Fruit fly (Drosophila melanogaster) whole organism, prepupa: ENCODE results near the gene Lsp1alpha.
A peak's percentile ranks its signal among the peaks of the same experiment; 100 is the strongest.

Experiments
- Blimp-1 ChIP-seq: fragments of 200-800 bp; sonication (Bioruptor generic); optimal IDR thresholded peaks from 3 replicates; lab custom pipeline; 2017; ENCODE audit warnings: missing biosample characterization, missing genetic modification characterization, mild to moderate bottlenecking, moderate library complexity, missing genetic modification reagents
- CG10631 ChIP-seq: fragments of 200-800 bp; sonication (Bioruptor generic); optimal IDR thresholded peaks from 2 replicates; lab custom pipeline; 2016; ENCODE audit warnings: missing biosample characterization, missing genetic modification characterization
- CG10669 ChIP-seq: fragments of 200-800 bp; sonication (Bioruptor generic); optimal IDR thresholded peaks from 3 replicates; lab custom pipeline; 2018; ENCODE audit warnings: missing biosample characterization, mild to moderate bottlenecking, missing genetic modification characterization, moderate library complexity
- CG11294 ChIP-seq: fragments of 200-800 bp; sonication (Bioruptor generic); IDR thresholded peaks from 2 replicates; pipeline ENCODE4 v1.3.6; 2022; ENCODE audit warnings: missing biosample characterization, missing genetic modification characterization
- CG11902 ChIP-seq: fragments of 200-800 bp; sonication (Bioruptor generic); optimal IDR thresholded peaks from 3 replicates; lab custom pipeline; 2016; ENCODE audit warnings: missing biosample characterization, missing genetic modification characterization
- CG15336 ChIP-seq: fragments of 200-800 bp; sonication (Bioruptor generic); IDR thresholded peaks from 2 replicates; pipeline ENCODE4 v1.3.6; 2022; ENCODE audit warnings: missing biosample characterization, missing genetic modification characterization
- CG3032 ChIP-seq: fragments of 200-800 bp; optimal IDR thresholded peaks from 2 replicates; lab custom pipeline; 2019; ENCODE audit warnings: missing biosample characterization, mild to moderate bottlenecking, missing genetic modification characterization, moderate library complexity
- CG32006 ChIP-seq: fragments of 200-800 bp; sonication (Bioruptor generic); optimal IDR thresholded peaks from 3 replicates; lab custom pipeline; 2017; ENCODE audit warnings: missing biosample characterization, mild to moderate bottlenecking, missing genetic modification characterization
- CG34406 ChIP-seq: fragments of 200-800 bp; sonication (Bioruptor generic); optimal IDR thresholded peaks from 3 replicates; lab custom pipeline; 2016; ENCODE audit warnings: missing biosample characterization, missing genetic modification characterization
- CG3919 ChIP-seq: fragments of 200-800 bp; sonication (Bioruptor generic); optimal IDR thresholded peaks from 3 replicates; lab custom pipeline; 2016; ENCODE audit warnings: missing biosample characterization, missing genetic modification characterization
- CG4318 ChIP-seq: fragments of 200-800 bp; sonication (Bioruptor generic); optimal IDR thresholded peaks from 3 replicates; lab custom pipeline; 2017; ENCODE audit warnings: missing biosample characterization, mild to moderate bottlenecking, missing genetic modification characterization
- CG6163 ChIP-seq: fragments of 200-800 bp; sonication (Bioruptor generic); IDR thresholded peaks from 3 replicates; pipeline ENCODE4 v1.3.6; 2022; ENCODE audit warnings: missing biosample characterization, missing genetic modification characterization
- CG6276 ChIP-seq: fragments of 200-800 bp; sonication (Bioruptor generic); optimal IDR thresholded peaks from 2 replicates; lab custom pipeline; 2017; ENCODE audit warnings: missing biosample characterization, mild to moderate bottlenecking, missing genetic modification characterization
- CG6808 ChIP-seq: fragments of 200-800 bp; sonication (Bioruptor generic); optimal IDR thresholded peaks from 3 replicates; lab custom pipeline; 2017; ENCODE audit warnings: missing biosample characterization, missing genetic modification characterization, mild to moderate bottlenecking, moderate library complexity, missing genetic modification reagents
- CG6854 ChIP-seq: fragments of 200-800 bp; sonication (Bioruptor generic); optimal IDR thresholded peaks from 2 replicates; lab custom pipeline; 2017; ENCODE audit warnings: missing biosample characterization, mild to moderate bottlenecking, missing genetic modification characterization
- CG8119 ChIP-seq: fragments of 200-800 bp; sonication (Bioruptor generic); IDR thresholded peaks from 3 replicates; pipeline ENCODE4 v1.3.6; 2022; ENCODE audit warnings: missing biosample characterization, missing genetic modification characterization
- CG8319 ChIP-seq: fragments of 200-800 bp; sonication (Bioruptor generic); optimal IDR thresholded peaks from 3 replicates; lab custom pipeline; 2016; ENCODE audit warnings: missing biosample characterization, missing genetic modification characterization
- CG8632 ChIP-seq: fragments of 200-800 bp; sonication (Bioruptor generic); optimal IDR thresholded peaks from 3 replicates; lab custom pipeline; 2016; ENCODE audit warnings: missing biosample characterization, missing genetic modification characterization
- Eip75B ChIP-seq: fragments of 200-800 bp; sonication (Bioruptor generic); optimal IDR thresholded peaks from 3 replicates; lab custom pipeline; 2016; ENCODE audit warnings: missing biosample characterization, missing genetic modification characterization
- Eip78C ChIP-seq: fragments of 200-800 bp; sonication (Bioruptor generic); peaks from one replicate; lab custom pipeline; 2016; ENCODE audit warnings: missing biosample characterization, missing genetic modification characterization
- Eip93F ChIP-seq: fragments of 200-800 bp; sonication (Bioruptor generic); optimal IDR thresholded peaks from 2 replicates; lab custom pipeline; 2016; ENCODE audit warnings: missing biosample characterization, mild to moderate bottlenecking, missing genetic modification characterization
- Ets21C ChIP-seq: fragments of 200-800 bp; sonication (Bioruptor generic); optimal IDR thresholded peaks from 3 replicates; lab custom pipeline; 2016; ENCODE audit warnings: missing biosample characterization, missing genetic modification characterization
- Ets96B ChIP-seq: fragments of 200-800 bp; optimal IDR thresholded peaks from 2 replicates; lab custom pipeline; 2019; ENCODE audit warnings: missing biosample characterization, mild to moderate bottlenecking, missing genetic modification characterization, moderate library complexity
- Gug ChIP-seq: fragments of 200-800 bp; sonication (Bioruptor generic); IDR thresholded peaks from 2 replicates; pipeline ENCODE4 v1.3.6; 2022; ENCODE audit warnings: missing biosample characterization, missing genetic modification characterization
- Hr38 ChIP-seq: sonication (Bioruptor generic); optimal IDR thresholded peaks from 2 replicates; lab custom pipeline; 2016; ENCODE audit warnings: missing biosample characterization, missing genetic modification characterization
- Hr39 ChIP-seq: fragments of 200-800 bp; sonication (Bioruptor generic); optimal IDR thresholded peaks from 2 replicates; lab custom pipeline; 2016; ENCODE audit warnings: missing biosample characterization, missing genetic modification characterization
- Hr4 ChIP-seq: fragments of 200-800 bp; sonication (Bioruptor generic); optimal IDR thresholded peaks from 3 replicates; lab custom pipeline; 2016; ENCODE audit warnings: missing biosample characterization, missing genetic modification characterization
- Lpt ChIP-seq: fragments of 200-800 bp; sonication (Bioruptor generic); optimal IDR thresholded peaks from 3 replicates; lab custom pipeline; 2016; ENCODE audit warnings: missing biosample characterization, missing genetic modification characterization
- Met ChIP-seq: fragments of 200-800 bp; sonication (Bioruptor generic); optimal IDR thresholded peaks from 3 replicates; lab custom pipeline; 2016; ENCODE audit warnings: missing biosample characterization, missing genetic modification characterization
- OdsH ChIP-seq: fragments of 200-800 bp; sonication (Bioruptor generic); optimal IDR thresholded peaks from 3 replicates; lab custom pipeline; 2016; ENCODE audit warnings: missing biosample characterization, missing genetic modification characterization
- Smox ChIP-seq: fragments of 200-800 bp; sonication (Bioruptor generic); optimal IDR thresholded peaks from 3 replicates; lab custom pipeline; 2016; ENCODE audit warnings: missing biosample characterization, missing genetic modification characterization
- Sox102F ChIP-seq: fragments of 200-800 bp; sonication (Bioruptor generic); optimal IDR thresholded peaks from 2 replicates; lab custom pipeline; 2016; ENCODE audit warnings: missing biosample characterization, mild to moderate bottlenecking, missing genetic modification characterization
- Sox14 ChIP-seq: fragments of 200-800 bp; sonication (Bioruptor generic); optimal IDR thresholded peaks from 3 replicates; lab custom pipeline; 2016; ENCODE audit warnings: missing biosample characterization, missing genetic modification characterization
- Sox15 ChIP-seq: fragments of 200-800 bp; sonication (Bioruptor generic); optimal IDR thresholded peaks from 3 replicates; lab custom pipeline; 2016; ENCODE audit warnings: missing biosample characterization, missing genetic modification characterization
- achi ChIP-seq: fragments of 200-800 bp; sonication (Bioruptor generic); optimal IDR thresholded peaks from 3 replicates; lab custom pipeline; 2016; ENCODE audit warnings: missing biosample characterization, missing genetic modification characterization
- acj6 ChIP-seq: fragments of 200-800 bp; sonication (Bioruptor generic); optimal IDR thresholded peaks from 3 replicates; lab custom pipeline; 2016; ENCODE audit warnings: missing biosample characterization, missing genetic modification characterization
- cyc ChIP-seq: fragments of 200-800 bp; sonication (Bioruptor generic); optimal IDR thresholded peaks from 3 replicates; lab custom pipeline; 2016; ENCODE audit warnings: missing biosample characterization, missing genetic modification characterization
- dac ChIP-seq: fragments of 200-800 bp; sonication (Bioruptor generic); optimal IDR thresholded peaks from 2 replicates; lab custom pipeline; 2017; ENCODE audit warnings: missing biosample characterization, mild to moderate bottlenecking, missing genetic modification characterization
- dsx ChIP-seq: fragments of 200-800 bp; optimal IDR thresholded peaks from 3 replicates; lab custom pipeline; 2019; ENCODE audit warnings: missing biosample characterization, mild to moderate bottlenecking, missing genetic modification characterization, moderate library complexity; ENCODE audit not compliant: poor library complexity, severe bottlenecking
- eg ChIP-seq: fragments of 200-800 bp; sonication (Bioruptor generic); IDR thresholded peaks from 3 replicates; pipeline ENCODE4 v1.3.6; 2022; ENCODE audit warnings: missing biosample characterization, missing genetic modification characterization
- fd59A ChIP-seq: fragments of 200-800 bp; sonication (Bioruptor generic); optimal IDR thresholded peaks from 2 replicates; lab custom pipeline; 2017; ENCODE audit warnings: missing biosample characterization, mild to moderate bottlenecking, missing genetic modification characterization, missing genetic modification reagents
- fd85E ChIP-seq: fragments of 200-800 bp; sonication (Bioruptor generic); optimal IDR thresholded peaks from 3 replicates; lab custom pipeline; 2016; ENCODE audit warnings: missing biosample characterization, missing genetic modification characterization
- fkh ChIP-seq: fragments of 200-800 bp; sonication (Bioruptor generic); optimal IDR thresholded peaks from 3 replicates; lab custom pipeline; 2017; ENCODE audit warnings: missing biosample characterization, mild to moderate bottlenecking, missing genetic modification characterization, moderate library complexity
- lz ChIP-seq: fragments of 200-800 bp; sonication (Bioruptor generic); optimal IDR thresholded peaks from 3 replicates; lab custom pipeline; 2016; ENCODE audit warnings: missing biosample characterization, missing genetic modification characterization
- net ChIP-seq: fragments of 200-800 bp; sonication (Bioruptor generic); optimal IDR thresholded peaks from 3 replicates; lab custom pipeline; 2016; ENCODE audit warnings: missing biosample characterization, missing genetic modification characterization
- pdm3 ChIP-seq: fragments of 200-800 bp; sonication (Bioruptor generic); optimal IDR thresholded peaks from 3 replicates; lab custom pipeline; 2016; ENCODE audit warnings: missing biosample characterization, missing genetic modification characterization
- salr ChIP-seq, 2 experiments: fragments of 200-800 bp; sonication (Bioruptor generic); optimal IDR thresholded peaks; 3 replicates each; lab custom pipeline; 2016 to 2018; ENCODE audit warnings: missing biosample characterization in 2 of 2, missing genetic modification characterization in 2 of 2, mild to moderate bottlenecking in 1 of 2
- spab ChIP-seq: fragments of 200-800 bp; sonication (Bioruptor generic); optimal IDR thresholded peaks from 2 replicates; lab custom pipeline; 2017; ENCODE audit warnings: missing biosample characterization, mild to moderate bottlenecking, missing genetic modification characterization, missing genetic modification reagents
- ss ChIP-seq, 2 experiments: fragments of 200-800 bp; sonication (Bioruptor generic); optimal IDR thresholded peaks; 2 replicates in 1 of 2; 3 replicates in 1 of 2; lab custom pipeline; 2017 to 2018; ENCODE audit warnings: mild to moderate bottlenecking in 2 of 2, missing biosample characterization in 2 of 2, missing genetic modification characterization in 2 of 2, moderate library complexity in 1 of 2
- svp ChIP-seq: fragments of 200-800 bp; sonication (Bioruptor generic); peaks from one replicate; lab custom pipeline; 2016; ENCODE audit warnings: missing biosample characterization, missing genetic modification characterization
- topi ChIP-seq: fragments of 200-800 bp; sonication (Bioruptor generic); optimal IDR thresholded peaks from 3 replicates; lab custom pipeline; 2016; ENCODE audit warnings: missing biosample characterization, missing genetic modification characterization
- vri ChIP-seq: fragments of 200-800 bp; sonication (Bioruptor generic); optimal IDR thresholded peaks from 3 replicates; lab custom pipeline; 2016; ENCODE audit warnings: missing biosample characterization, mild to moderate bottlenecking, missing genetic modification characterization

The Lsp1alpha gene

dm6 chrX:12472244-12472736 lies 17.8 kb upstream of the Lsp1alpha start:
- TF ChIP-seq pdm3 (GFP tag; lab: Kevin White, UChicago) (peak; percentile 91), Hr38 (no peak), Lpt (GFP tag; lab: Kevin White, UChicago) (peak; percentile 91), Eip93F (peak; percentile 73), CG6854 (peak; percentile 63), CG11902 (GFP tag; lab: Kevin White, UChicago) (peak; percentile 80), OdsH (GFP tag; lab: Kevin White, UChicago) (peak; percentile 94), CG6276 (GFP tag; lab: Kevin White, UChicago) (peak; percentile 89), CG15336 (GFP tag; lab: Robert Waterston, UW) (peak; percentile 96), cyc (GFP tag; lab: Kevin White, UChicago) (peak; percentile 86), dsx (GFP tag; lab: Kevin White, UChicago) (peak; percentile 90), CG3919 (GFP tag; lab: Kevin White, UChicago) (peak; percentile 92), CG6163 (GFP tag; lab: Robert Waterston, UW) (peak; percentile 96), lz (GFP tag; lab: Kevin White, UChicago) (peak; percentile 91), CG10669 (GFP tag; lab: Kevin White, UChicago) (peak; percentile 91), Ets96B (tag; lab: Kevin White, UChicago) (peak; percentile 87), Sox15 (peak; percentile 88), CG8632 (GFP tag; lab: Kevin White, UChicago) (peak; percentile 93), net (peak; percentile 92), Hr39 (GFP tag; lab: Kevin White, UChicago) (peak; percentile 75), CG32006 (GFP tag; lab: Kevin White, UChicago) (peak; percentile 96), CG8319 (GFP tag; lab: Kevin White, UChicago) (peak; percentile 87), Eip78C (peak; percentile 99), salr (GFP tag; optimal IDR thresholded peaks at IDR 0.05; lab: Kevin White, UChicago) (peak; percentile 72 to 91), Eip75B (GFP tag; lab: Kevin White, UChicago) (peak; percentile 91), Hr4 (GFP tag; lab: Kevin White, UChicago) (peak; percentile 94), spab (GFP tag; lab: Kevin White, UChicago) (peak; percentile 84), Sox14 (GFP tag; lab: Kevin White, UChicago) (peak; percentile 86), fd85E (GFP tag; lab: Kevin White, UChicago) (peak; percentile 76), topi (GFP tag; lab: Kevin White, UChicago) (peak; percentile 92), Ets21C (GFP tag; lab: Kevin White, UChicago) (peak; percentile 76), CG8119 (GFP tag; lab: Robert Waterston, UW) (peak; percentile 97), Sox102F (GFP tag; lab: Kevin White, UChicago) (peak; percentile 88), CG6808 (GFP tag; lab: Kevin White, UChicago) (peak; percentile 87), fkh (peak; percentile 81), Smox (GFP tag; lab: Kevin White, UChicago) (peak; percentile 88), CG11294 (GFP tag; lab: Robert Waterston, UW) (peak; percentile 95), acj6 (GFP tag; lab: Kevin White, UChicago) (peak; percentile 96), eg (GFP tag; lab: Robert Waterston, UW) (peak; percentile 97), fd59A (GFP tag; lab: Kevin White, UChicago) (peak; percentile 85), Gug (GFP tag; lab: Robert Waterston, UW) (peak; percentile 96), CG4318 (GFP tag; lab: Kevin White, UChicago) (peak; percentile 92), Met (GFP tag; lab: Kevin White, UChicago) (peak; percentile 92), CG3032 (tag; lab: Kevin White, UChicago) (peak; percentile 92), CG34406 (peak; percentile 93), dac (GFP tag; lab: Kevin White, UChicago) (peak; percentile 87), Blimp-1 (GFP tag; lab: Kevin White, UChicago) (peak; percentile 77), svp (GFP tag; lab: Kevin White, UChicago) (peak; percentile 97), vri (GFP tag; lab: Kevin White, UChicago) (peak; percentile 85), CG10631 (GFP tag; lab: Kevin White, UChicago) (peak; percentile 94), achi (GFP tag; lab: Kevin White, UChicago) (peak; percentile 92), ss (GFP tag; optimal IDR thresholded peaks at IDR 0.05; lab: Kevin White, UChicago) (peak; percentile 84 to 90)
